Worm (Caenorhabditis elegans) whole organism, young adult: ENCODE data around the gene F20G2.6.

Source experiments
- B0019.2 ChIP-seq: fragments of 200-800 bp; sonication (Bioruptor generic); conservative IDR thresholded peaks from 2 replicates; pipeline ENCODE4 v1.3.6; 2022; ENCODE audit warnings: missing genetic modification reagents, missing genetic modification characterization, missing compliant biosample characterization
- F52B5.7 ChIP-seq: sonication (generic microtip); optimal IDR thresholded peaks from 2 replicates; lab custom pipeline; 2016; ENCODE audit warnings: mild to moderate bottlenecking, missing genetic modification characterization, missing compliant biosample characterization
- F55B11.4 ChIP-seq: sonication (generic microtip); optimal IDR thresholded peaks from 2 replicates; lab custom pipeline; 2016; ENCODE audit warnings: missing compliant biosample characterization, missing genetic modification characterization, borderline replicate concordance; ENCODE audit not compliant: insufficient read depth
- K11D2.4 ChIP-seq: fragments of 200-800 bp; sonication (Bioruptor generic); IDR thresholded peaks from 2 replicates; pipeline ENCODE4 v1.3.6; 2022; ENCODE audit warnings: missing genetic modification reagents, missing genetic modification characterization, missing compliant biosample characterization
- K12H6.12 ChIP-seq: fragments of 200-800 bp; sonication (Bioruptor generic); optimal IDR thresholded peaks from 2 replicates; lab custom pipeline; 2018; ENCODE audit warnings: mild to moderate bottlenecking, missing genetic modification characterization, missing compliant biosample characterization
- T07F8.4 ChIP-seq: sonication (generic microtip); optimal IDR thresholded peaks from 2 replicates; lab custom pipeline; 2016; ENCODE audit warnings: mild to moderate bottlenecking, missing genetic modification characterization, moderate library complexity, missing compliant biosample characterization
- Y53G8AR.9 ChIP-seq: fragments of 200-800 bp; sonication (Bioruptor generic); conservative IDR thresholded peaks from 2 replicates; pipeline ENCODE4 v1.3.6; 2022; ENCODE audit warnings: missing genetic modification reagents, missing genetic modification characterization, missing compliant biosample characterization
- Y67H2A.10 ChIP-seq: fragments of 200-800 bp; sonication (Bioruptor generic); conservative IDR thresholded peaks from 2 replicates; pipeline ENCODE4 v1.3.6; 2022; ENCODE audit warnings: missing genetic modification reagents, missing genetic modification characterization, missing compliant biosample characterization
- ZK185.1 ChIP-seq: sonication (generic microtip); optimal IDR thresholded peaks from 2 replicates; lab custom pipeline; 2016; ENCODE audit warnings: mild to moderate bottlenecking, missing genetic modification characterization, missing compliant biosample characterization; ENCODE audit not compliant: poor library complexity, severe bottlenecking
- akir-1 ChIP-seq: fragments of 200-800 bp; sonication (Bioruptor generic); optimal IDR thresholded peaks from 2 replicates; lab custom pipeline; 2018; ENCODE audit warnings: mild to moderate bottlenecking, missing genetic modification characterization, moderate library complexity, missing compliant biosample characterization
- ama-1 ChIP-seq, 3 experiments: fragments of 150-350 bp in 1 of 3; sonication (generic microtip) in 2 of 3; optimal IDR thresholded peaks; 2 replicates each; lab custom pipeline; 2014 to 2018; ENCODE audit warnings: missing biosample characterization in 2 of 3, missing genetic modification characterization in 2 of 3, missing genetic modification reagents in 2 of 3
- aptf-2 ChIP-seq: fragments of 200-800 bp; sonication (Bioruptor generic); conservative IDR thresholded peaks from 2 replicates; pipeline ENCODE4 v1.3.6; 2022; ENCODE audit warnings: missing genetic modification reagents, missing genetic modification characterization, missing compliant biosample characterization
- athp-1 ChIP-seq: sonication (generic microtip); optimal IDR thresholded peaks from 2 replicates; lab custom pipeline; 2017; ENCODE audit warnings: mild to moderate bottlenecking, missing genetic modification characterization, missing compliant biosample characterization
- ccch-3 ChIP-seq: fragments of 200-800 bp; sonication (Bioruptor generic); optimal IDR thresholded peaks from 2 replicates; lab custom pipeline; 2018; ENCODE audit warnings: mild to moderate bottlenecking, missing genetic modification characterization, missing compliant biosample characterization
- cebp-2 ChIP-seq: fragments of 200-800 bp; sonication (Bioruptor generic); IDR thresholded peaks from 2 replicates; pipeline ENCODE4 v1.3.6; 2022; ENCODE audit warnings: missing genetic modification characterization, missing compliant biosample characterization
- ceh-27 ChIP-seq: fragments of 200-800 bp; sonication (Bioruptor generic); optimal IDR thresholded peaks from 2 replicates; lab custom pipeline; 2018; ENCODE audit warnings: mild to moderate bottlenecking, missing genetic modification characterization, moderate library complexity, missing compliant biosample characterization
- ceh-40 ChIP-seq: fragments of 200-800 bp; sonication (Bioruptor generic); IDR thresholded peaks from 2 replicates; pipeline ENCODE4 v1.3.6; 2022; ENCODE audit warnings: missing genetic modification characterization, missing compliant biosample characterization
- dox-1 ChIP-seq: fragments of 200-800 bp; sonication (Bioruptor generic); IDR thresholded peaks from 2 replicates; pipeline ENCODE4 v1.3.6; 2022; ENCODE audit warnings: missing genetic modification reagents, missing genetic modification characterization, missing compliant biosample characterization
- dpff-1 ChIP-seq: sonication (generic microtip); optimal IDR thresholded peaks from 2 replicates; lab custom pipeline; 2017; ENCODE audit warnings: mild to moderate bottlenecking, missing genetic modification characterization, missing compliant biosample characterization
- dpl-1 ChIP-seq: fragments of 150-350 bp; optimal IDR thresholded peaks from 2 replicates; lab custom pipeline; 2014; ENCODE audit warnings: missing biosample characterization, missing genetic modification reagents, missing genetic modification characterization
- egl-18 ChIP-seq: fragments of 200-800 bp; sonication (Bioruptor generic); IDR thresholded peaks from 2 replicates; pipeline ENCODE4 v1.3.6; 2022; ENCODE audit warnings: missing genetic modification reagents, missing genetic modification characterization, missing compliant biosample characterization
- ekl-4 ChIP-seq: fragments of 200-800 bp; sonication (Bioruptor generic); IDR thresholded peaks from 2 replicates; pipeline ENCODE4 v1.3.6; 2022; ENCODE audit warnings: missing genetic modification reagents, missing genetic modification characterization, missing compliant biosample characterization
- hmg-1.2 ChIP-seq: fragments of 200-800 bp; sonication (Bioruptor generic); IDR thresholded peaks from 2 replicates; pipeline ENCODE4 v1.3.6; 2022; ENCODE audit warnings: missing genetic modification reagents, missing genetic modification characterization, missing compliant biosample characterization
- hsf-1 ChIP-seq: fragments of 200-800 bp; sonication (Bioruptor generic); IDR thresholded peaks from 2 replicates; pipeline ENCODE4 v1.3.6; 2022; ENCODE audit warnings: missing genetic modification reagents, missing genetic modification characterization, missing compliant biosample characterization
- let-526 ChIP-seq: fragments of 200-800 bp; sonication (Bioruptor generic); IDR thresholded peaks from 2 replicates; pipeline ENCODE4 v1.3.6; 2022; ENCODE audit warnings: missing genetic modification reagents, missing genetic modification characterization, missing compliant biosample characterization
- let-607 ChIP-seq, 2 experiments: fragments of 200-800 bp in 1 of 2; sonication (Bioruptor generic) in 1 of 2; sonication (generic microtip) in 1 of 2; optimal IDR thresholded peaks; 2 replicates each; lab custom pipeline; 2016 to 2018; ENCODE audit warnings: mild to moderate bottlenecking in 2 of 2, missing compliant biosample characterization in 2 of 2, missing genetic modification characterization in 2 of 2, moderate library complexity in 2 of 2, missing genotype in 1 of 2
- lin-35 ChIP-seq, 3 experiments: fragments of 150-350 bp in 2 of 3; sonication (generic microtip) in 1 of 3; optimal IDR thresholded peaks; 2 replicates each; lab custom pipeline; 2014 to 2018; ENCODE audit warnings: missing biosample characterization in 3 of 3, missing genetic modification characterization in 3 of 3, missing genetic modification reagents in 3 of 3
- lin-40 ChIP-seq: sonication (generic microtip); optimal IDR thresholded peaks from 2 replicates; lab custom pipeline; 2016; ENCODE audit warnings: missing genetic modification characterization, mild to moderate bottlenecking, missing compliant biosample characterization, missing genotype, missing genetic modification reagents
- lin-54 ChIP-seq: fragments of 200-800 bp; sonication (Bioruptor generic); optimal IDR thresholded peaks from 2 replicates; lab custom pipeline; 2018; ENCODE audit warnings: mild to moderate bottlenecking, missing genetic modification characterization, missing compliant biosample characterization
- madf-3 ChIP-seq: fragments of 200-800 bp; sonication (Bioruptor generic); IDR thresholded peaks from 2 replicates; pipeline ENCODE4 v1.3.6; 2022; ENCODE audit warnings: missing genetic modification reagents, missing genetic modification characterization, missing compliant biosample characterization
- madf-6 ChIP-seq: fragments of 200-800 bp; sonication (Bioruptor generic); IDR thresholded peaks from 2 replicates; pipeline ENCODE4 v1.3.6; 2022; ENCODE audit warnings: missing genetic modification reagents, missing genetic modification characterization, missing compliant biosample characterization
- mcd-1 ChIP-seq: fragments of 200-800 bp; sonication (Bioruptor generic); IDR thresholded peaks from 2 replicates; pipeline ENCODE4 v1.3.6; 2022; ENCODE audit warnings: missing genetic modification reagents, missing genetic modification characterization, missing compliant biosample characterization
- mes-4 ChIP-seq: sonication (generic microtip); optimal IDR thresholded peaks from 2 replicates; lab custom pipeline; 2016; ENCODE audit warnings: missing genotype, missing genetic modification characterization, missing compliant biosample characterization
- nfya-1 ChIP-seq: sonication (generic microtip); optimal IDR thresholded peaks from 2 replicates; lab custom pipeline; 2017; ENCODE audit warnings: antibody characterized with exemption, missing compliant biosample characterization, missing genetic modification characterization, borderline replicate concordance; ENCODE audit not compliant: insufficient read depth
- nhr-120 ChIP-seq: fragments of 200-800 bp; sonication (Bioruptor generic); IDR thresholded peaks from 2 replicates; pipeline ENCODE4 v1.3.6; 2022; ENCODE audit warnings: missing genetic modification characterization, missing compliant biosample characterization
- nhr-179 ChIP-seq: sonication (generic microtip); optimal IDR thresholded peaks from 2 replicates; lab custom pipeline; 2016; ENCODE audit warnings: mild to moderate bottlenecking, missing genetic modification characterization, missing compliant biosample characterization
- nhr-80 ChIP-seq: sonication (generic microtip); optimal IDR thresholded peaks from 2 replicates; lab custom pipeline; 2016; ENCODE audit warnings: missing genetic modification characterization, missing compliant biosample characterization
- nhr-90 ChIP-seq: sonication (generic microtip); optimal IDR thresholded peaks from 2 replicates; lab custom pipeline; 2016; ENCODE audit warnings: missing genotype, mild to moderate bottlenecking, missing genetic modification characterization, missing compliant biosample characterization
- pbrm-1 ChIP-seq: fragments of 200-800 bp; sonication (Bioruptor generic); IDR thresholded peaks from 2 replicates; pipeline ENCODE4 v1.3.6; 2022; ENCODE audit warnings: missing genetic modification reagents, missing genetic modification characterization, missing compliant biosample characterization
- rcor-1 ChIP-seq: fragments of 200-800 bp; sonication (Bioruptor generic); IDR thresholded peaks from 2 replicates; pipeline ENCODE4 v1.3.6; 2022; ENCODE audit warnings: missing genetic modification reagents, missing genetic modification characterization, missing compliant biosample characterization
- repo-1 ChIP-seq: sonication (generic microtip); optimal IDR thresholded peaks from 2 replicates; lab custom pipeline; 2017; ENCODE audit warnings: mild to moderate bottlenecking, missing genetic modification characterization, missing compliant biosample characterization
- snpc-4 ChIP-seq, 5 experiments: fragments of 150-350 bp in 1 of 5; sonication (generic microtip) in 4 of 5; optimal IDR thresholded peaks; 2 replicates each; lab custom pipeline; 2014 to 2018; ENCODE audit warnings: missing genetic modification characterization in 5 of 5, missing biosample characterization in 3 of 5, antibody characterized with exemption in 2 of 5, mild to moderate bottlenecking in 2 of 5, missing compliant biosample characterization in 2 of 5, missing genotype in 2 of 5, moderate library complexity in 2 of 5, missing genetic modification reagents in 1 of 5
- somi-1 ChIP-seq: fragments of 200-800 bp; sonication (Bioruptor generic); optimal IDR thresholded peaks from 2 replicates; lab custom pipeline; 2018; ENCODE audit warnings: mild to moderate bottlenecking, missing genetic modification characterization, missing compliant biosample characterization
- tbp1 ChIP-seq: fragments of 200-800 bp; sonication (Bioruptor generic); optimal IDR thresholded peaks from 2 replicates; lab custom pipeline; 2018; ENCODE audit warnings: mild to moderate bottlenecking, missing genetic modification characterization, missing compliant biosample characterization
- unc-62 ChIP-seq: fragments of 150-350 bp; optimal IDR thresholded peaks from 2 replicates; lab custom pipeline; 2014; ENCODE audit warnings: missing biosample characterization, missing genetic modification reagents, missing genetic modification characterization
- zfh-2 ChIP-seq: fragments of 200-800 bp; sonication (Bioruptor generic); conservative IDR thresholded peaks from 2 replicates; pipeline ENCODE4 v1.3.6; 2022; ENCODE audit warnings: missing genetic modification reagents, missing genetic modification characterization, missing compliant biosample characterization
- zim-3 ChIP-seq: sonication (generic microtip); optimal IDR thresholded peaks from 2 replicates; lab custom pipeline; 2017; ENCODE audit warnings: mild to moderate bottlenecking, missing genetic modification characterization, moderate library complexity, missing compliant biosample characterization

The F20G2.6 gene

ce11 chrV:13789362-13789761 is 26.5 kb downstream of the F20G2.6 start:
- TF ChIP-seq ekl-4 (GFP tag; lab: Robert Waterston, UW), result no peak
- no peak for TF ChIP-seq B0019.2 (GFP tag; lab: Robert Waterston, UW)
- TF ChIP-seq athp-1, result peak; percentile 1
- TF ChIP-seq rcor-1 (GFP tag; lab: Robert Waterston, UW), result peak; percentile 24; the same call in 1 of the 2 replicates
- peak; percentile 23 for TF ChIP-seq nhr-90 (tag; lab: Kevin White, UChicago)
- TF ChIP-seq hsf-1 (GFP tag; lab: Robert Waterston, UW), result no peak; the same call in 1 of the 2 replicates
- TF ChIP-seq nfya-1 (tag; lab: Kevin White, UChicago), result no peak
- TF ChIP-seq lin-35 (GFP tag; optimal IDR thresholded peaks at IDR 0.05; lab: Kevin White, UChicago), result peak in 1 of 3 experiments; percentile 56
- TF ChIP-seq let-607 (tag; optimal IDR thresholded peaks at IDR 0.05; lab: Kevin White, UChicago), result peak in 1 of 2 experiments; percentile 41
- no peak for TF ChIP-seq Y53G8AR.9
- no peak for TF ChIP-seq akir-1 (GFP tag; lab: Kevin White, UChicago)
- peak; percentile 76 for TF ChIP-seq ceh-27 (GFP tag; lab: Kevin White, UChicago)
- TF ChIP-seq ceh-40 (GFP tag; lab: Robert Waterston, UW), result no peak
- TF ChIP-seq pbrm-1 (GFP tag; lab: Robert Waterston, UW), result 0 out of 2 replicates have a peak, but pooled peaks have one; percentile 24
- no peak for TF ChIP-seq dpff-1 (tag; lab: Kevin White, UChicago)
- TF ChIP-seq zim-3 (tag; lab: Kevin White, UChicago), result no peak
- no peak for TF ChIP-seq Y67H2A.10 (GFP tag; lab: Robert Waterston, UW)
- TF ChIP-seq let-526, result peak; percentile 61; the same call in 1 of the 2 replicates
- no peak for TF ChIP-seq repo-1 (tag; lab: Kevin White, UChicago)
- no peak for TF ChIP-seq cebp-2
- TF ChIP-seq snpc-4 (GFP tag; optimal IDR thresholded peaks at IDR 0.05; lab: Kevin White, UChicago), result no peak
- peak; percentile 16 to 64 (median 48) for TF ChIP-seq snpc-4 (tag; optimal IDR thresholded peaks at IDR 0.05; lab: Kevin White, UChicago)
- no peak for TF ChIP-seq nhr-179 (tag; lab: Kevin White, UChicago)
- TF ChIP-seq F52B5.7, result no peak
- TF ChIP-seq ZK185.1 (tag; lab: Kevin White, UChicago), result peak; percentile 7
- TF ChIP-seq lin-40 (tag; lab: Kevin White, UChicago), result peak; percentile 62
- peak; percentile 1 for TF ChIP-seq dpl-1 (GFP tag; lab: Kevin White, UChicago)
- no peak for TF ChIP-seq mes-4 (tag; lab: Kevin White, UChicago)
- no peak for TF ChIP-seq nhr-120 (GFP tag; lab: Robert Waterston, UW)
- TF ChIP-seq K12H6.12 (tag; lab: Kevin White, UChicago), result peak; percentile 84
- peak; percentile 12 for TF ChIP-seq ama-1 (optimal IDR thresholded peaks at IDR 0.05; lab: Kevin White, UChicago)
- no peak for TF ChIP-seq ama-1 (GFP tag; optimal IDR thresholded peaks at IDR 0.05; lab: Kevin White, UChicago)
- TF ChIP-seq nhr-80 (tag; lab: Kevin White, UChicago), result peak; percentile 93
- TF ChIP-seq mcd-1, result peak; percentile 79
- no peak for TF ChIP-seq F55B11.4
- peak; percentile 22 for TF ChIP-seq tbp1 (GFP tag; lab: Kevin White, UChicago)
- TF ChIP-seq zfh-2 (GFP tag; lab: Robert Waterston, UW), result peak; percentile 85
- 0 out of 2 replicates have a peak, but pooled peaks have one; percentile 27 for TF ChIP-seq K11D2.4 (GFP tag; lab: Robert Waterston, UW)
- no peak for TF ChIP-seq aptf-2
- TF ChIP-seq somi-1, result peak; percentile 20
- TF ChIP-seq unc-62, result peak; percentile 44
- no peak for TF ChIP-seq madf-3 (GFP tag; lab: Robert Waterston, UW)
- TF ChIP-seq T07F8.4 (tag; lab: Kevin White, UChicago), result no peak
- peak; percentile 59; the same call in 1 of the 2 replicates for TF ChIP-seq hmg-1.2 (GFP tag; lab: Robert Waterston, UW)
- TF ChIP-seq dox-1 (GFP tag; lab: Robert Waterston, UW), result peak; percentile 79
- no peak for TF ChIP-seq egl-18 (GFP tag; lab: Robert Waterston, UW)
- no peak for TF ChIP-seq ccch-3 (GFP tag; lab: Kevin White, UChicago)
- TF ChIP-seq lin-54 (GFP tag; lab: Kevin White, UChicago), result peak; percentile 51
- TF ChIP-seq madf-6 (GFP tag; lab: Robert Waterston, UW), result no peak
